Worm (Caenorhabditis elegans) whole organism, L4 larva: ENCODE measurements around the gene F54D5.3.

Experiments used
- F44E2.7 ChIP-seq: fragments of 200-800 bp; sonication (Bioruptor generic); IDR thresholded peaks from 2 replicates; pipeline ENCODE4 v2.1.2; 2022; ENCODE audit warnings: missing genetic modification characterization, missing compliant biosample characterization
- F49E8.2 ChIP-seq: sonication (generic microtip); optimal IDR thresholded peaks from 2 replicates; lab custom pipeline; 2016; ENCODE audit warnings: missing compliant biosample characterization, mild to moderate bottlenecking, missing genetic modification characterization, borderline replicate concordance
- T20F7.1 ChIP-seq: fragments of 200-800 bp; sonication (Bioruptor generic); optimal IDR thresholded peaks from 2 replicates; lab custom pipeline; 2018; ENCODE audit warnings: mild to moderate bottlenecking, missing genetic modification characterization, missing compliant biosample characterization
- Y48G9A.11 ChIP-seq: fragments of 200-800 bp; sonication (Bioruptor generic); IDR thresholded peaks from 2 replicates; pipeline ENCODE4 v1.3.6; 2022; ENCODE audit warnings: missing genetic modification reagents, missing genetic modification characterization, missing compliant biosample characterization
- ZK546.5 ChIP-seq, 2 experiments: sonication (generic microtip); optimal IDR thresholded peaks; 2 replicates each; lab custom pipeline; 2017; ENCODE audit warnings: missing biosample characterization in 2 of 2, missing genetic modification characterization in 2 of 2
- aha-1 ChIP-seq: fragments of 150-350 bp; peaks from one replicate; lab custom pipeline; 2014; ENCODE audit warnings: missing biosample characterization, missing genetic modification characterization
- ama-1 ChIP-seq: fragments of 150-350 bp; optimal IDR thresholded peaks from 2 replicates; lab custom pipeline; 2014; ENCODE audit warnings: inconsistent platforms, mixed read lengths
- arid-1 ChIP-seq: fragments of 200-800 bp; sonication (Bioruptor generic); conservative IDR thresholded peaks from 2 replicates; pipeline ENCODE4 v1.3.6; 2022; ENCODE audit warnings: missing genetic modification reagents, missing genetic modification characterization, missing compliant biosample characterization
- ceh-32 ChIP-seq: sonication (generic microtip); optimal IDR thresholded peaks from 2 replicates; lab custom pipeline; 2016; ENCODE audit warnings: mild to moderate bottlenecking, missing genetic modification characterization, missing compliant biosample characterization; ENCODE audit not compliant: poor library complexity
- cey-2 ChIP-seq: sonication (generic microtip); optimal IDR thresholded peaks from 3 replicates; lab custom pipeline; 2017; ENCODE audit warnings: missing genetic modification characterization, mild to moderate bottlenecking, missing compliant biosample characterization, antibody characterized with exemption, borderline replicate concordance; ENCODE audit not compliant: insufficient read depth
- ctbp-1 ChIP-seq: fragments of 200-800 bp; sonication (Bioruptor generic); IDR thresholded peaks from 2 replicates; pipeline ENCODE4 v1.3.6; 2022; ENCODE audit warnings: missing genetic modification reagents, missing genetic modification characterization, missing compliant biosample characterization
- daf-16 ChIP-seq, 3 experiments: sonication (generic microtip); optimal IDR thresholded peaks; 2 replicates each; lab custom pipeline; 2016 to 2017; ENCODE audit warnings: missing genetic modification characterization in 3 of 3, missing genetic modification reagents in 3 of 3, mild to moderate bottlenecking in 2 of 3, missing compliant biosample characterization in 2 of 3, missing biosample characterization in 1 of 3, moderate library complexity in 1 of 3
- dmd-9 ChIP-seq: fragments of 200-800 bp; sonication (Bioruptor generic); IDR thresholded peaks from 2 replicates; pipeline ENCODE4 v1.3.6; 2022; ENCODE audit warnings: missing genetic modification reagents, missing genetic modification characterization, missing compliant biosample characterization
- dpl-1 ChIP-seq: fragments of 150-350 bp; optimal IDR thresholded peaks from 2 replicates; lab custom pipeline; 2014; ENCODE audit warnings: missing biosample characterization, missing genetic modification reagents, missing genetic modification characterization
- egl-43 ChIP-seq: fragments of 200-800 bp; sonication (Bioruptor generic); IDR thresholded peaks from 2 replicates; pipeline ENCODE4 v1.3.6; 2022; ENCODE audit warnings: missing genetic modification reagents, missing genetic modification characterization, missing compliant biosample characterization
- hlh-30 ChIP-seq: sonication (generic microtip); optimal IDR thresholded peaks from 2 replicates; lab custom pipeline; 2017; ENCODE audit warnings: antibody characterized with exemption, mild to moderate bottlenecking, missing genetic modification characterization, missing compliant biosample characterization; ENCODE audit not compliant: insufficient read depth
- lin-1 ChIP-seq: fragments of 200-800 bp; sonication (Bioruptor generic); IDR thresholded peaks from 2 replicates; pipeline ENCODE4 v1.3.6; 2022; ENCODE audit warnings: missing genetic modification reagents, missing genetic modification characterization, missing compliant biosample characterization
- lin-13 ChIP-seq: fragments of 150-350 bp; optimal IDR thresholded peaks from 2 replicates; lab custom pipeline; 2014; ENCODE audit warnings: missing biosample characterization, missing genetic modification reagents, missing genetic modification characterization
- lin-15B ChIP-seq: fragments of 150-350 bp; sonication (generic microtip); optimal IDR thresholded peaks from 3 replicates; lab custom pipeline; 2014; ENCODE audit warnings: missing biosample characterization, missing genetic modification characterization
- lin-38 ChIP-seq: fragments of 200-800 bp; sonication (Bioruptor generic); IDR thresholded peaks from 2 replicates; pipeline ENCODE4 v1.3.6; 2022; ENCODE audit warnings: missing genetic modification reagents, missing genetic modification characterization, missing compliant biosample characterization
- lin-39 ChIP-seq: fragments of 150-350 bp; optimal IDR thresholded peaks from 2 replicates; lab custom pipeline; 2014; ENCODE audit warnings: missing biosample characterization, missing genetic modification reagents, missing genetic modification characterization
- lir-3 ChIP-seq: sonication (generic microtip); optimal IDR thresholded peaks from 2 replicates; lab custom pipeline; 2016; ENCODE audit warnings: mild to moderate bottlenecking, missing genetic modification characterization, missing compliant biosample characterization
- lsy-2 ChIP-seq, 2 experiments: fragments of 150-350 bp in 1 of 2; sonication (generic microtip) in 1 of 2; optimal IDR thresholded peaks; 2 replicates each; lab custom pipeline; 2014 to 2017; ENCODE audit warnings: missing biosample characterization in 2 of 2, missing genetic modification characterization in 2 of 2
- mxl-2 ChIP-seq: fragments of 200-800 bp; sonication (Bioruptor generic); conservative IDR thresholded peaks from 2 replicates; pipeline ENCODE4 v1.3.6; 2022; ENCODE audit warnings: missing genetic modification reagents, missing genetic modification characterization, missing compliant biosample characterization
- nhr-28 ChIP-seq: fragments of 150-350 bp; optimal IDR thresholded peaks from 2 replicates; lab custom pipeline; 2014; ENCODE audit warnings: missing biosample characterization, missing genetic modification characterization
- nhr-76 ChIP-seq: fragments of 150-350 bp; optimal IDR thresholded peaks from 2 replicates; lab custom pipeline; 2014; ENCODE audit warnings: missing biosample characterization, missing genetic modification characterization
- nhr-77 ChIP-seq: fragments of 150-350 bp; optimal IDR thresholded peaks from 2 replicates; lab custom pipeline; 2014; ENCODE audit warnings: missing biosample characterization, missing genetic modification characterization
- php-3 ChIP-seq: fragments of 200-800 bp; sonication (Bioruptor generic); IDR thresholded peaks from 2 replicates; pipeline ENCODE4 v1.3.6; 2022; ENCODE audit warnings: missing genetic modification reagents, missing genetic modification characterization, missing compliant biosample characterization
- pqm-1 ChIP-seq: sonication (generic microtip); optimal IDR thresholded peaks from 2 replicates; lab custom pipeline; 2017; ENCODE audit warnings: missing biosample characterization, missing genetic modification characterization
- set-16 ChIP-seq: fragments of 200-800 bp; sonication (Bioruptor generic); IDR thresholded peaks from 2 replicates; pipeline ENCODE4 v1.3.6; 2022; ENCODE audit warnings: missing genetic modification reagents, missing genetic modification characterization, missing compliant biosample characterization
- skn-1 ChIP-seq: fragments of 150-350 bp; optimal IDR thresholded peaks from 2 replicates; lab custom pipeline; 2014; ENCODE audit warnings: missing biosample characterization, missing genetic modification characterization
- spr-1 ChIP-seq: sonication (generic microtip); optimal IDR thresholded peaks from 2 replicates; lab custom pipeline; 2016; ENCODE audit warnings: mild to moderate bottlenecking, missing genetic modification characterization, missing compliant biosample characterization
- tra-1 ChIP-seq: fragments of 200-800 bp; sonication (Bioruptor generic); IDR thresholded peaks from 2 replicates; pipeline ENCODE4 v1.3.6; 2022; ENCODE audit warnings: missing genetic modification reagents, missing genetic modification characterization, missing compliant biosample characterization
- unc-130 ChIP-seq: sonication (generic microtip); optimal IDR thresholded peaks from 2 replicates; lab custom pipeline; 2016; ENCODE audit warnings: missing genetic modification reagents, missing genetic modification characterization, missing compliant biosample characterization
- unc-39 ChIP-seq: sonication (generic microtip); optimal IDR thresholded peaks from 2 replicates; lab custom pipeline; 2017; ENCODE audit warnings: missing biosample characterization, missing genetic modification characterization
- zip-11 ChIP-seq: fragments of 200-800 bp; sonication (Bioruptor generic); IDR thresholded peaks from 2 replicates; pipeline ENCODE4 v1.3.6; 2022; ENCODE audit warnings: missing genetic modification characterization, missing compliant biosample characterization
- ztf-11 ChIP-seq: fragments of 150-350 bp; optimal IDR thresholded peaks from 2 replicates; lab custom pipeline; 2014; ENCODE audit warnings: missing biosample characterization, missing genetic modification characterization
- ztf-7 ChIP-seq: fragments of 150-350 bp; optimal IDR thresholded peaks from 2 replicates; lab custom pipeline; 2014; ENCODE audit warnings: missing biosample characterization, missing genetic modification characterization

The F54D5.3 gene

ce11 chrII:11566970-11567711, 4.5 kb upstream of the F54D5.3 start, which contains the start of gene F54D5.5 (continued):
- no peak for TF ChIP-seq lin-39
- no peak for TF ChIP-seq skn-1 (tag; lab: Kevin White, UChicago)
- no peak for TF ChIP-seq lin-15B (tag; lab: Kevin White, UChicago)
- no peak for TF ChIP-seq ztf-11 (tag; lab: Kevin White, UChicago)
- no peak for TF ChIP-seq T20F7.1 (GFP tag; lab: Kevin White, UChicago)
- TF ChIP-seq ztf-7: no peak
- TF ChIP-seq tra-1: no peak
- no peak for TF ChIP-seq ceh-32 (tag; lab: Kevin White, UChicago)
- TF ChIP-seq ama-1: no peak

ce11 chrII:11568670-11569069, 2.9 kb upstream of the F54D5.3 start:
- TF ChIP-seq arid-1 (GFP tag; lab: Robert Waterston, UW): no peak
- no peak for TF ChIP-seq lir-3 (tag; lab: Kevin White, UChicago)
- TF ChIP-seq lin-13 (GFP tag; lab: Kevin White, UChicago): no peak
- TF ChIP-seq set-16 (GFP tag; lab: Robert Waterston, UW): no peak
- no peak for TF ChIP-seq egl-43 (GFP tag; lab: Robert Waterston, UW)
- no peak for TF ChIP-seq dmd-9 (GFP tag; lab: Robert Waterston, UW)
- TF ChIP-seq unc-39 (tag; lab: Kevin White, UChicago): no peak
- TF ChIP-seq F49E8.2 (tag; lab: Kevin White, UChicago): no peak
- no peak for TF ChIP-seq zip-11 (GFP tag; lab: Robert Waterston, UW)

ce11 chrII:11569213-11569868, 2.3 kb upstream of the F54D5.3 start, which contains the start of the genes F54D5.23 and F54D5.4:
Gene F54D5.23, minus strand, starts transcription at chrII:11569287.
Gene F54D5.4, plus strand, starts transcription at chrII:11569818.
- TF ChIP-seq ZK546.5 (tag; optimal IDR thresholded peaks at IDR 0.05; lab: Kevin White, UChicago) (no peak), hlh-30 (tag; lab: Kevin White, UChicago) (no peak), pqm-1 (tag; lab: Kevin White, UChicago) (peak; percentile 73)

ce11 chrII:11572944-11573343, 1.3 kb downstream of the F54D5.3 start, which contains the start of gene F54D5.2:
Gene F54D5.2, plus strand, starts transcription at chrII:11573180.
- TF ChIP-seq aha-1 (tag; lab: Kevin White, UChicago) (peak; percentile 72), pqm-1 (tag; lab: Kevin White, UChicago) (no peak)

DNA sequence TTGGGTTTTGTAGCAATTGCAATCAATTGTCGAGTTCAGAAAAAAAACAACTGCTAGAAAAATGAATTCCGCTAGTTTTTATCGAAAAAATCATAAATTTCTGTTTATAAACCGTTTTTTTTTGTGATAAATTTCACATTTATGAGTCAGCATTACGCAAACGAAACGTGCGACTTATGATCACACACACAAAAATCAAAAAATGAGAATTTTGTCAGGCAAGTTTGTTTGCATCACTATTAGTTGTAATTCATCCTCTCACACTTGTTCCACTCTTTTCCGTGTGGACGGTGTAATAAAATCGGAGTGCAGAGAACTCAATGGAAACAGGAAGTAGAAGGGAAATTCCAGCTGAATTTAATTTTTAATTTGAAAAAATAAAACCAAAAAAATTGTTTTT, 5.8 kb downstream of the F54D5.3 start, which contains the start of gene pcs-1:
Gene pcs-1, minus strand, starts transcription at position 344 of the 400 bp plus-strand sequence.
- no peak for TF ChIP-seq F44E2.7 (GFP tag; lab: Robert Waterston, UW)
- TF ChIP-seq pqm-1 (tag; lab: Kevin White, UChicago): peak; percentile 50
- peak; percentile 8 for TF ChIP-seq nhr-28 (tag; lab: Kevin White, UChicago)
- TF ChIP-seq dpl-1: no peak
- TF ChIP-seq daf-16 (GFP tag; optimal IDR thresholded peaks at IDR 0.05; lab: Kevin White, UChicago): no peak
- peak; percentile 4 for TF ChIP-seq daf-16 (tag; optimal IDR thresholded peaks at IDR 0.05; lab: Kevin White, UChicago)
- TF ChIP-seq lsy-2 (tag; optimal IDR thresholded peaks at IDR 0.05; lab: Kevin White, UChicago): peak in 1 of 2 experiments; percentile 23
- TF ChIP-seq, all 104 proteins: peak for 4

DNA sequence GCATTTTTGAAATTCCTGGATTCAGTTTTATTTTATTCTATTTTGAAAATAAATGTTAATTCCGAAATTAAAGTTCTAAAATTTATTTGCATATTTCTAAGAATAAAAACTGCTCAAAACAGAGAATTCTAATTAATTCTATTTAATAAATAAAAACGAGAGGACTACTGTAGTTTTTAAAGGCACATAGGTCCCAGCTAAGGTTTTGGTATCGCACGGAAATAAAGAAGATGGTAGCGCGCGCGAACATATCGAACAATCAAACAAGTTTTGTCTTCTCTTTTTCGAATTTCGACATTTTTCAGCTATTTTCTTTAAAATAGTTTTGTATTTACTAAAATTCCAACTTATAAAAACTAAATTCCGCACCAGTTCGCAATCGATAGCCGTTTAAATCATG, 6.3 kb downstream of the F54D5.3 start:
- no peak for TF ChIP-seq spr-1
- TF ChIP-seq cey-2 (tag; lab: Kevin White, UChicago): no peak
- no peak for TF ChIP-seq php-3
- no peak for TF ChIP-seq arid-1 (GFP tag; lab: Robert Waterston, UW)
- TF ChIP-seq ctbp-1: no peak
- no peak for TF ChIP-seq ztf-7
- TF ChIP-seq Y48G9A.11 (GFP tag; lab: Robert Waterston, UW): 0 out of 2 replicates have a peak, but pooled peaks have one; percentile 61
- TF ChIP-seq unc-130 (GFP tag; lab: Kevin White, UChicago): peak; percentile 72
- peak; percentile 56 for TF ChIP-seq F49E8.2 (tag; lab: Kevin White, UChicago)
- TF ChIP-seq nhr-76 (tag; lab: Kevin White, UChicago): no peak
- TF ChIP-seq mxl-2: no peak
- no peak for TF ChIP-seq lin-1 (GFP tag; lab: Robert Waterston, UW)
- TF ChIP-seq F44E2.7 (GFP tag; lab: Robert Waterston, UW): no peak
- TF ChIP-seq lin-38: peak; percentile 69
- no peak for TF ChIP-seq nhr-77 (tag; lab: Kevin White, UChicago)
